Fruit fly (Drosophila melanogaster) whole organism, embryonic: ENCODE measurements around the gene CG46467.
A peak's percentile ranks its signal among the peaks of the same experiment; 100 is the strongest.

Experiments used
- Antp ChIP-seq: fragments of 200-800 bp; sonication (Bioruptor generic); optimal IDR thresholded peaks from 3 replicates; lab custom pipeline; 2016; ENCODE audit warnings: missing biosample characterization, missing genetic modification characterization
- Asciz ChIP-seq: fragments of 200-800 bp; sonication (Bioruptor generic); optimal IDR thresholded peaks from 2 replicates; lab custom pipeline; 2017; ENCODE audit warnings: missing biosample characterization, mild to moderate bottlenecking, missing genetic modification characterization, missing genetic modification reagents
- Atf6 ChIP-seq: fragments of 200-800 bp; sonication (Bioruptor generic); IDR thresholded peaks from 2 replicates; pipeline ENCODE4 v1.3.6; 2022; ENCODE audit warnings: missing biosample characterization, missing genetic modification characterization
- Bteb2 ChIP-seq: fragments of 200-800 bp; sonication (Bioruptor generic); optimal IDR thresholded peaks from 2 replicates; lab custom pipeline; 2016; ENCODE audit warnings: missing biosample characterization, missing genetic modification characterization
- CG10267 ChIP-seq: fragments of 200-800 bp; sonication (Bioruptor generic); optimal IDR thresholded peaks from 2 replicates; lab custom pipeline; 2018; ENCODE audit warnings: missing biosample characterization, mild to moderate bottlenecking, missing genetic modification characterization, moderate library complexity
- CG10543 ChIP-seq: fragments of 200-800 bp; sonication (Bioruptor generic); optimal IDR thresholded peaks from 3 replicates; lab custom pipeline; 2017; ENCODE audit warnings: missing biosample characterization, mild to moderate bottlenecking, missing genetic modification characterization, moderate library complexity
- CG11456 ChIP-seq: fragments of 200-800 bp; sonication (Bioruptor generic); IDR thresholded peaks from 3 replicates; pipeline ENCODE4 v1.3.6; 2022; ENCODE audit warnings: missing biosample characterization, missing genetic modification characterization
- CG14441 ChIP-seq: fragments of 200-800 bp; sonication (Bioruptor generic); IDR thresholded peaks from 2 replicates; pipeline ENCODE4 v1.3.6; 2022; ENCODE audit warnings: missing biosample characterization, missing genetic modification characterization
- CG15601 ChIP-seq: fragments of 200-800 bp; sonication (Bioruptor generic); optimal IDR thresholded peaks from 3 replicates; lab custom pipeline; 2019; ENCODE audit warnings: missing biosample characterization, mild to moderate bottlenecking, missing genetic modification characterization, moderate library complexity
- CG15696 ChIP-seq: fragments of 200-800 bp; sonication (Bioruptor generic); optimal IDR thresholded peaks from 2 replicates; lab custom pipeline; 2019; ENCODE audit warnings: missing biosample characterization, mild to moderate bottlenecking, missing genetic modification characterization, moderate library complexity
- CG17829 ChIP-seq: fragments of 200-800 bp; optimal IDR thresholded peaks from 2 replicates; lab custom pipeline; 2019; ENCODE audit warnings: missing biosample characterization, mild to moderate bottlenecking, missing genetic modification characterization, moderate library complexity
- CG18262 ChIP-seq: fragments of 200-800 bp; optimal IDR thresholded peaks from 3 replicates; lab custom pipeline; 2019; ENCODE audit warnings: missing biosample characterization, mild to moderate bottlenecking, missing genetic modification characterization, moderate library complexity
- CG2199 ChIP-seq: fragments of 200-800 bp; sonication (Bioruptor generic); IDR thresholded peaks from 3 replicates; pipeline ENCODE4 v1.3.6; 2022; ENCODE audit warnings: missing biosample characterization, missing genetic modification characterization
- CG3163 ChIP-seq: fragments of 200-800 bp; sonication (Bioruptor generic); optimal IDR thresholded peaks from 3 replicates; lab custom pipeline; 2016; ENCODE audit warnings: missing biosample characterization, missing genetic modification characterization
- CG7928 ChIP-seq: fragments of 200-800 bp; sonication (Bioruptor generic); optimal IDR thresholded peaks from 2 replicates; lab custom pipeline; 2017; ENCODE audit warnings: missing biosample characterization, mild to moderate bottlenecking, missing genetic modification characterization
- CG8290 ChIP-seq, 3 experiments: fragments of 200-800 bp; sonication (Bioruptor generic); optimal IDR thresholded peaks; 2 replicates each; lab custom pipeline; 2016 to 2019; ENCODE audit warnings: missing biosample characterization in 3 of 3, missing genetic modification characterization in 3 of 3, mild to moderate bottlenecking in 2 of 3, moderate library complexity in 1 of 3
- CG8388 ChIP-seq: fragments of 200-800 bp; sonication (Bioruptor generic); optimal IDR thresholded peaks from 2 replicates; lab custom pipeline; 2019; ENCODE audit warnings: missing biosample characterization, mild to moderate bottlenecking, missing genetic modification characterization, moderate library complexity
- CG8765 ChIP-seq: fragments of 200-800 bp; sonication (Bioruptor generic); IDR thresholded peaks from 2 replicates; pipeline ENCODE4 v1.3.6; 2022; ENCODE audit warnings: missing biosample characterization, missing genetic modification characterization
- CG8924 ChIP-seq: fragments of 200-800 bp; optimal IDR thresholded peaks from 3 replicates; lab custom pipeline; 2019; ENCODE audit warnings: missing biosample characterization, mild to moderate bottlenecking, missing genetic modification characterization, moderate library complexity
- Chrac-16 ChIP-seq: fragments of 200-800 bp; sonication (Bioruptor generic); optimal IDR thresholded peaks from 3 replicates; lab custom pipeline; 2016; ENCODE audit warnings: missing biosample characterization, missing genetic modification characterization
- CoRest ChIP-seq: fragments of 200-800 bp; sonication (Bioruptor generic); optimal IDR thresholded peaks from 3 replicates; lab custom pipeline; 2018; ENCODE audit warnings: missing biosample characterization, mild to moderate bottlenecking, missing genetic modification characterization, moderate library complexity
- D ChIP-seq, 2 experiments: fragments of 200-800 bp in 1 of 2; fragments of >200 bp in 1 of 2; sonication (Bioruptor generic) in 1 of 2; optimal IDR thresholded peaks; 2 replicates in 1 of 2; 3 replicates in 1 of 2; lab custom pipeline; 2017; ENCODE audit warnings: mild to moderate bottlenecking in 1 of 2, missing biosample characterization in 1 of 2, missing genetic modification characterization in 1 of 2, missing genetic modification reagents in 1 of 2
- Dad ChIP-seq: fragments of 200-800 bp; sonication (Bioruptor generic); optimal IDR thresholded peaks from 3 replicates; lab custom pipeline; 2016; ENCODE audit warnings: missing biosample characterization, missing genetic modification characterization
- E2f1 ChIP-seq: fragments of 200-800 bp; sonication (Bioruptor generic); IDR thresholded peaks from 2 replicates; pipeline ENCODE4 v1.3.6; 2022; ENCODE audit warnings: missing biosample characterization, missing genetic modification characterization
- Ets97D ChIP-seq: fragments of 200-800 bp; sonication (Bioruptor generic); optimal IDR thresholded peaks from 3 replicates; lab custom pipeline; 2016; ENCODE audit warnings: missing biosample characterization, missing genetic modification characterization
- Fer3 ChIP-seq: fragments of 200-800 bp; sonication (Bioruptor generic); optimal IDR thresholded peaks from 2 replicates; lab custom pipeline; 2018; ENCODE audit warnings: missing biosample characterization, mild to moderate bottlenecking, missing genetic modification characterization, moderate library complexity
- Hr3 ChIP-seq: fragments of 200-800 bp; sonication (Bioruptor generic); optimal IDR thresholded peaks from 3 replicates; lab custom pipeline; 2016; ENCODE audit warnings: missing biosample characterization, missing genetic modification characterization
- PHDP ChIP-seq: fragments of 200-800 bp; sonication (Bioruptor generic); optimal IDR thresholded peaks from 3 replicates; lab custom pipeline; 2018; ENCODE audit warnings: missing biosample characterization, mild to moderate bottlenecking, missing genetic modification characterization, moderate library complexity
- Pdp1 ChIP-seq, 2 experiments: fragments of 200-800 bp; sonication (Bioruptor generic); optimal IDR thresholded peaks; 3 replicates each; lab custom pipeline; 2016; ENCODE audit warnings: missing biosample characterization in 2 of 2, missing genetic modification characterization in 2 of 2, mild to moderate bottlenecking in 1 of 2, moderate library complexity in 1 of 2
- Sin3A ChIP-seq: fragments of >200 bp; optimal IDR thresholded peaks from 2 replicates; lab custom pipeline; 2018
- Xbp1 ChIP-seq: fragments of 200-800 bp; sonication (Bioruptor generic); optimal IDR thresholded peaks from 3 replicates; lab custom pipeline; 2016; ENCODE audit warnings: missing biosample characterization, mild to moderate bottlenecking, missing genetic modification characterization
- abd-A ChIP-seq: fragments of 200-800 bp; sonication (Bioruptor generic); optimal IDR thresholded peaks from 3 replicates; lab custom pipeline; 2019; ENCODE audit warnings: missing biosample characterization, mild to moderate bottlenecking, missing genetic modification characterization, moderate library complexity
- amos ChIP-seq: fragments of 200-800 bp; sonication (Bioruptor generic); IDR thresholded peaks from 2 replicates; pipeline ENCODE4 v1.3.6; 2022; ENCODE audit warnings: missing biosample characterization, missing genetic modification characterization; ENCODE audit not compliant: partially characterized antibody
- ap ChIP-seq: fragments of 200-800 bp; sonication (Bioruptor generic); IDR thresholded peaks from 2 replicates; pipeline ENCODE4 v1.3.6; 2022; ENCODE audit warnings: missing biosample characterization, missing genetic modification characterization
- ase ChIP-seq: fragments of 200-800 bp; sonication (Bioruptor generic); IDR thresholded peaks from 3 replicates; pipeline ENCODE4 v1.3.6; 2022; ENCODE audit warnings: missing biosample characterization, missing genetic modification characterization
- chm ChIP-seq: fragments of 200-800 bp; sonication (Bioruptor generic); IDR thresholded peaks from 2 replicates; pipeline ENCODE4 v1.3.6; 2022; ENCODE audit warnings: missing biosample characterization, missing genetic modification characterization
- ci ChIP-seq: fragments of 200-800 bp; sonication (Bioruptor generic); IDR thresholded peaks from 3 replicates; pipeline ENCODE4 v1.3.6; 2022; ENCODE audit warnings: missing biosample characterization, missing genetic modification characterization
- fd64A ChIP-seq: fragments of 200-800 bp; sonication (Bioruptor generic); optimal IDR thresholded peaks from 3 replicates; lab custom pipeline; 2018; ENCODE audit warnings: missing biosample characterization, mild to moderate bottlenecking, missing genetic modification characterization
- grau ChIP-seq: fragments of 200-800 bp; optimal IDR thresholded peaks from 3 replicates; lab custom pipeline; 2019; ENCODE audit warnings: missing biosample characterization, mild to moderate bottlenecking, missing genetic modification characterization, moderate library complexity
- grn ChIP-seq: fragments of 200-800 bp; sonication (Bioruptor generic); optimal IDR thresholded peaks from 3 replicates; lab custom pipeline; 2017; ENCODE audit warnings: missing biosample characterization, missing genetic modification characterization
- gsb-n ChIP-seq: fragments of 200-800 bp; sonication (Bioruptor generic); optimal IDR thresholded peaks from 3 replicates; lab custom pipeline; 2018; ENCODE audit warnings: missing biosample characterization, mild to moderate bottlenecking, missing genetic modification characterization
- kah ChIP-seq: fragments of 200-800 bp; sonication (Bioruptor generic); optimal IDR thresholded peaks from 2 replicates; lab custom pipeline; 2018; ENCODE audit warnings: missing biosample characterization, mild to moderate bottlenecking, missing genetic modification characterization
- lilli ChIP-seq: fragments of 200-800 bp; sonication (Bioruptor generic); optimal IDR thresholded peaks from 3 replicates; lab custom pipeline; 2016; ENCODE audit warnings: missing biosample characterization, missing genetic modification characterization
- lmd ChIP-seq: fragments of 200-800 bp; sonication (Bioruptor generic); IDR thresholded peaks from 2 replicates; pipeline ENCODE4 v1.3.6; 2022; ENCODE audit warnings: missing biosample characterization, missing genetic modification characterization
- oc ChIP-seq: fragments of 200-800 bp; sonication (Bioruptor generic); optimal IDR thresholded peaks from 2 replicates; lab custom pipeline; 2018; ENCODE audit warnings: missing biosample characterization, mild to moderate bottlenecking, missing genetic modification characterization, moderate library complexity
- org-1 ChIP-seq: fragments of 200-800 bp; sonication (Bioruptor generic); optimal IDR thresholded peaks from 2 replicates; lab custom pipeline; 2017; ENCODE audit warnings: missing biosample characterization, missing genetic modification characterization
- sd ChIP-seq: fragments of 200-800 bp; sonication (Bioruptor generic); optimal IDR thresholded peaks from 3 replicates; lab custom pipeline; 2018; ENCODE audit warnings: missing biosample characterization, mild to moderate bottlenecking, missing genetic modification characterization, moderate library complexity
- so ChIP-seq: fragments of 200-800 bp; sonication (Bioruptor generic); IDR thresholded peaks from 3 replicates; pipeline ENCODE4 v1.3.6; 2022; ENCODE audit warnings: missing biosample characterization, missing genetic modification characterization
- trh ChIP-seq: fragments of 200-800 bp; sonication (Bioruptor generic); optimal IDR thresholded peaks from 2 replicates; lab custom pipeline; 2016; ENCODE audit warnings: missing biosample characterization, missing genetic modification characterization

Gene CG46467

DNA sequence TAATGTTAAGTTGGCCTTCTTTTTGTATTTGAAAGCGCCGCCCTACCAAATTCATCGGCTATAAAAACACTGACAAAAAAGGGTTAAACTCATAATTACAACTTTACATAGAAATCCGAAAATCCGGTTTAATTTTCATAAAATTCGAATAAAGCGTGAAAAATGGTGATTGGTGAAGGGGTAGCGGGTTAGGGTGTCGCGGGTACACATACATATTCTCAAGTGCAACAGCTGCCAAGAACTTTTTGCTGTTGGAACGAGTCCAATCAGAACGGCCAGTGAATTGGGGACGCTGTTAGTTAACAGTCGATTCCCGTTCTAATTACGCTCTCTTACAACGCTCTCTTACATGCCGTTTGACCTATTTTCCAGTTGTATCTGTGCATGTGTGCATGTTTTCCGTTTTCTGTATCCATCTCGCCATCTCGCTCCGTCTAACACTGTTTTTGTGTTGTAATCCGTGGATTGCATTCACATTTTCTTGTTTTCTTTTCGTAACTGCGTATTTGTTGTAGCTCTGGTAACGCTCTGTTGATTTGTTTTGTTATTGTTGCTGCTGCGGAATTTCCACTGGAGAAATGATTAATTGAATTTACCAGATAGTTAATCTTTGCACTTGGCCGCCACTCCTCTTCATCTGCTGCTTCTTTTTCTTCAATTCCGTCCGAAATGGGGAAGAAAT is 2.2 kb upstream of the CG46467 start (continued):
- TF ChIP-seq CG18262 (tag; lab: Kevin White, UChicago) (peak; percentile 36), grau (tag; lab: Kevin White, UChicago) (peak; percentile 29), CG8924 (no peak), fd64A (GFP tag; lab: Kevin White, UChicago) (peak; percentile 35), org-1 (GFP tag; lab: Kevin White, UChicago) (no peak), chm (GFP tag; lab: Robert Waterston, UW) (peak; percentile 10; the same call in 1 of the 2 replicates), Antp (GFP tag; lab: Kevin White, UChicago) (peak; percentile 6), Hr3 (GFP tag; lab: Kevin White, UChicago) (peak; percentile 52), ap (GFP tag; lab: Robert Waterston, UW) (peak; percentile 42; the same call in 1 of the 2 replicates), Dad (GFP tag; lab: Kevin White, UChicago) (no peak), CG8765 (GFP tag; lab: Robert Waterston, UW) (no peak), ase (no peak), Pdp1 (GFP tag; optimal IDR thresholded peaks at IDR 0.05; lab: Kevin White, UChicago) (peak in 1 of 2 experiments; percentile 59), Bteb2 (GFP tag; lab: Kevin White, UChicago) (no peak), ci (GFP tag; lab: Robert Waterston, UW) (peak; percentile 55; the same call in 2 of the 3 replicates), CG14441 (GFP tag; lab: Robert Waterston, UW) (no peak), PHDP (peak; percentile 21), Asciz (GFP tag; lab: Kevin White, UChicago) (peak; percentile 14), lilli (GFP tag; lab: Kevin White, UChicago) (peak; percentile 14), so (GFP tag; lab: Robert Waterston, UW) (0 out of 3 replicates have a peak, but pooled peaks have one; percentile 35), amos (GFP tag; lab: Robert Waterston, UW) (no peak), grn (no peak), gsb-n (tag; lab: Kevin White, UChicago) (peak; percentile 34), CG10543 (GFP tag; lab: Kevin White, UChicago) (no peak), CG8290 (GFP tag; optimal IDR thresholded peaks at IDR 0.05; lab: Kevin White, UChicago) (no peak), CG8290 (tag; optimal IDR thresholded peaks at IDR 0.05; lab: Kevin White, UChicago) (peak in 1 of 2 experiments; percentile 64), CG8388 (GFP tag; lab: Kevin White, UChicago) (peak; percentile 0), Atf6 (GFP tag; lab: Robert Waterston, UW) (peak; percentile 32; the same call in 1 of the 2 replicates), lmd (GFP tag; lab: Robert Waterston, UW) (peak; percentile 7; the same call in 1 of the 2 replicates), sd (tag; lab: Kevin White, UChicago) (peak; percentile 54), CG10267 (no peak), oc (tag; lab: Kevin White, UChicago) (peak; percentile 53), Xbp1 (GFP tag; lab: Kevin White, UChicago) (peak; percentile 31), CG15601 (tag; lab: Kevin White, UChicago) (peak; percentile 21), CG11456 (GFP tag; lab: Robert Waterston, UW) (no peak), Sin3A (lab: Kevin White, UChicago) (no peak), trh (GFP tag; lab: Kevin White, UChicago) (no peak), CoRest (tag; lab: Kevin White, UChicago) (peak; percentile 24), Chrac-16 (GFP tag; lab: Kevin White, UChicago) (no peak), Ets97D (GFP tag; lab: Kevin White, UChicago) (no peak), kah (GFP tag; lab: Kevin White, UChicago) (no peak), CG3163 (GFP tag; lab: Kevin White, UChicago) (peak; percentile 97), D (optimal IDR thresholded peaks at IDR 0.05; lab: Kevin White, UChicago) (no peak), D (GFP tag; optimal IDR thresholded peaks at IDR 0.05; lab: Kevin White, UChicago) (peak; percentile 2), Fer3 (tag; lab: Kevin White, UChicago) (peak; percentile 28), CG17829 (tag; lab: Kevin White, UChicago) (no peak), CG2199 (GFP tag; lab: Robert Waterston, UW) (peak; percentile 78; the same call in 2 of the 3 replicates), abd-A (tag; lab: Kevin White, UChicago) (peak; percentile 85), CG15696 (tag; lab: Kevin White, UChicago) (peak; percentile 20), E2f1 (GFP tag; lab: Robert Waterston, UW) (0 out of 2 replicates have a peak, but pooled peaks have one; percentile 15), CG7928 (GFP tag; lab: Kevin White, UChicago) (no peak)
